Fruit fly (Drosophila melanogaster) whole organism, wandering third instar larva: Measurements from ENCODE around the gene CG12971.
A peak's percentile ranks its signal among the peaks of the same experiment; 100 is the strongest.

Experiments used
- Abd-B ChIP-seq: fragments of >200 bp; optimal IDR thresholded peaks from 2 replicates; lab custom pipeline; 2017; ENCODE audit warnings: missing biosample characterization, missing genetic modification characterization
- CG32264 ChIP-seq: fragments of 200-800 bp; sonication (Bioruptor generic); optimal IDR thresholded peaks from 2 replicates; lab custom pipeline; 2016; ENCODE audit warnings: missing biosample characterization, missing genetic modification characterization
- CG9705 ChIP-seq: fragments of 200-800 bp; sonication (Bioruptor generic); optimal IDR thresholded peaks from 2 replicates; lab custom pipeline; 2018; ENCODE audit warnings: missing biosample characterization, mild to moderate bottlenecking, missing genetic modification characterization
- CrebA ChIP-seq: fragments of 200-800 bp; sonication (Bioruptor generic); optimal IDR thresholded peaks from 2 replicates; lab custom pipeline; 2016; ENCODE audit warnings: missing biosample characterization, mild to moderate bottlenecking, missing genetic modification characterization, borderline replicate concordance
- Dfd ChIP-seq: fragments of >200 bp; optimal IDR thresholded peaks from 2 replicates; lab custom pipeline; 2017; ENCODE audit warnings: missing biosample characterization, missing genetic modification characterization
- Dif ChIP-seq: fragments of 200-275, 200-300 bp; sonication (Bioruptor generic); optimal IDR thresholded peaks from 2 replicates; lab custom pipeline; 2018; ENCODE audit warnings: missing biosample characterization, missing genetic modification characterization; ENCODE audit not compliant: partially characterized antibody
- HLH106 ChIP-seq: fragments of 200-800 bp; optimal IDR thresholded peaks from 3 replicates; lab custom pipeline; 2019; ENCODE audit warnings: missing biosample characterization, mild to moderate bottlenecking, missing genetic modification characterization, moderate library complexity
- Hnf4 ChIP-seq: fragments of 200-800 bp; sonication (Bioruptor generic); optimal IDR thresholded peaks from 2 replicates; lab custom pipeline; 2016; ENCODE audit warnings: missing biosample characterization, mild to moderate bottlenecking, missing genetic modification characterization
- Hr78 ChIP-seq: fragments of >200 bp; optimal IDR thresholded peaks from 2 replicates; lab custom pipeline; 2017; ENCODE audit warnings: missing biosample characterization, missing genetic modification characterization
- Hr83 ChIP-seq: fragments of 200-300 bp; sonication (Bioruptor generic); optimal IDR thresholded peaks from 2 replicates; lab custom pipeline; 2016; ENCODE audit warnings: missing biosample characterization, mild to moderate bottlenecking, missing genetic modification characterization, moderate library complexity; ENCODE audit not compliant: poor library complexity, severe bottlenecking
- Jra ChIP-seq: sonication (Bioruptor generic); optimal IDR thresholded peaks from 2 replicates; lab custom pipeline; 2016; ENCODE audit warnings: missing biosample characterization, missing genetic modification characterization
- Mio ChIP-seq: sonication (Bioruptor generic); optimal IDR thresholded peaks from 2 replicates; lab custom pipeline; 2016; ENCODE audit warnings: missing biosample characterization, missing genetic modification characterization
- Myc ChIP-seq: fragments of >200 bp; optimal IDR thresholded peaks from 2 replicates; lab custom pipeline; 2017
- N ChIP-seq: fragments of >200 bp; optimal IDR thresholded peaks from 2 replicates; lab custom pipeline; 2018; ENCODE audit warnings: missing biosample characterization, missing external identifiers, missing genetic modification characterization
- OdsH ChIP-seq: fragments of 200-800 bp; sonication (Bioruptor generic); optimal IDR thresholded peaks from 2 replicates; lab custom pipeline; 2016; ENCODE audit warnings: missing biosample characterization, mild to moderate bottlenecking, missing genetic modification characterization
- Rel ChIP-seq, 2 experiments: fragments of 200-800 bp; sonication (Bioruptor generic) in 1 of 2; optimal IDR thresholded peaks; 2 replicates in 1 of 2; 3 replicates in 1 of 2; lab custom pipeline; 2016 to 2019; ENCODE audit warnings: mild to moderate bottlenecking in 2 of 2, missing biosample characterization in 2 of 2, missing genetic modification characterization in 2 of 2, moderate library complexity in 1 of 2
- Sp1 ChIP-seq: fragments of 200-800 bp; sonication (Bioruptor generic); optimal IDR thresholded peaks from 3 replicates; lab custom pipeline; 2019; ENCODE audit warnings: missing biosample characterization, mild to moderate bottlenecking, missing genetic modification characterization, moderate library complexity
- Vsx2 ChIP-seq: fragments of 200-300, 225-300 bp; sonication (Bioruptor generic); optimal IDR thresholded peaks from 2 replicates; lab custom pipeline; 2018; ENCODE audit warnings: missing biosample characterization, missing genetic modification characterization; ENCODE audit not compliant: partially characterized antibody
- br ChIP-seq: fragments of 200-800 bp; sonication (Bioruptor generic); optimal IDR thresholded peaks from 2 replicates; lab custom pipeline; 2016; ENCODE audit warnings: missing biosample characterization, missing genetic modification characterization
- dl ChIP-seq, 2 experiments: fragments of 175-275, 200-275 bp in 1 of 2; fragments of 200-275 bp in 1 of 2; sonication (Bioruptor generic); optimal IDR thresholded peaks; lab custom pipeline; 2018; ENCODE audit warnings: mild to moderate bottlenecking in 2 of 2, missing biosample characterization in 2 of 2, missing genetic modification characterization in 2 of 2, moderate library complexity in 2 of 2; ENCODE audit not compliant: partially characterized antibody in 2 of 2, insufficient read depth in 1 of 2
- dsf ChIP-seq: sonication (Bioruptor generic); optimal IDR thresholded peaks from 2 replicates; lab custom pipeline; 2016; ENCODE audit warnings: missing biosample characterization, missing genetic modification characterization, borderline replicate concordance
- foxo ChIP-seq, 2 experiments: fragments of 200-800 bp; sonication (Bioruptor generic); optimal IDR thresholded peaks; 2 replicates in 1 of 2; 3 replicates in 1 of 2; lab custom pipeline; 2016 to 2017; ENCODE audit warnings: missing biosample characterization in 2 of 2, missing genetic modification characterization in 2 of 2
- fru ChIP-seq: fragments of 200-800 bp; sonication (Bioruptor generic); optimal IDR thresholded peaks from 3 replicates; lab custom pipeline; 2016; ENCODE audit warnings: missing biosample characterization, mild to moderate bottlenecking, missing genetic modification characterization
- h ChIP-seq: fragments of 200-800 bp; sonication (Bioruptor generic); optimal IDR thresholded peaks from 3 replicates; lab custom pipeline; 2016; ENCODE audit warnings: missing biosample characterization, mild to moderate bottlenecking, missing genetic modification characterization
- jim ChIP-seq: fragments of 175-275, 200-325 bp; sonication (Bioruptor generic); optimal IDR thresholded peaks from 2 replicates; lab custom pipeline; 2016; ENCODE audit warnings: missing biosample characterization, mild to moderate bottlenecking, missing genetic modification characterization
- pan ChIP-seq: fragments of >200 bp; optimal IDR thresholded peaks from 2 replicates; lab custom pipeline; 2017
- psq ChIP-seq: fragments of 200-800 bp; sonication (Bioruptor generic); optimal IDR thresholded peaks from 3 replicates; lab custom pipeline; 2017; ENCODE audit warnings: missing biosample characterization, mild to moderate bottlenecking, missing genetic modification characterization, moderate library complexity
- rgr ChIP-seq: fragments of 200-800 bp; sonication (Bioruptor generic); optimal IDR thresholded peaks from 3 replicates; lab custom pipeline; 2016; ENCODE audit warnings: missing biosample characterization, mild to moderate bottlenecking, missing genetic modification characterization
- sage ChIP-seq: fragments of 200-800 bp; sonication (Bioruptor generic); optimal IDR thresholded peaks from 2 replicates; lab custom pipeline; 2016; ENCODE audit warnings: missing biosample characterization, mild to moderate bottlenecking, missing genetic modification characterization
- sv ChIP-seq: fragments of 200-800 bp; sonication (Bioruptor generic); optimal IDR thresholded peaks from 3 replicates; lab custom pipeline; 2016; ENCODE audit warnings: missing biosample characterization, missing genetic modification characterization
- tai ChIP-seq: sonication (Bioruptor generic); optimal IDR thresholded peaks from 2 replicates; lab custom pipeline; 2016; ENCODE audit warnings: missing biosample characterization, missing genetic modification characterization
- woc ChIP-seq: sonication (Bioruptor generic); optimal IDR thresholded peaks from 2 replicates; lab custom pipeline; 2016; ENCODE audit warnings: missing biosample characterization, mild to moderate bottlenecking, missing genetic modification characterization

The CG12971 gene

DNA sequence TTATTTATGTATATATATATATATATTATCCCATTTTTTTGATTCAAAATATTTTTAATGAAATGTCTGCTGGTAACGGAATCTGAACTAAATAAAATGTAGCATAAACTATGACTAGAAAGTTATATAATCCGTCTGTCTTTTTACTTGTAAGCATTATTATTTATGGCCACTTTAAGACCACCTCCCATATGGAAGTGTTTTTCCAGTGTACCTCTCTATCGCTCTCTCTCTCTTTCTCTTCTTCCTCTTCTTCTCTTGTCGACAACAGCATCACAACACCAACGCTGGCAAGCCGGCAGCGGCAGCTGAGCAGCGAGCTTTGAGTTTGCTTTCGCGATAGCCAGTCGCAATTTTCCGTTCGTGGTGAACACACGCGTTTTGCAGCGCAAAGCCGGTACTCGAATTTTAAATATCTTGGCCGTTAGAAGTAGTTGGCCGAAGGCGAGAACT is 25.9 kb upstream of the CG12971 start, which contains the start of gene rgn (continued):
- TF ChIP-seq dsf (GFP tag; lab: Kevin White, UChicago) (no peak), Sp1 (GFP tag; lab: Kevin White, UChicago) (peak; percentile 88), foxo (GFP tag; optimal IDR thresholded peaks at IDR 0.05; lab: Kevin White, UChicago) (peak in 1 of 2 experiments; percentile 86), Hr83 (peak; percentile 53), dl (GFP tag; optimal IDR thresholded peaks at IDR 0.05; lab: Kevin White, UChicago; ENCODE audit: insufficient read depth in 1 of 2, partially characterized antibody in 2 of 2) (peak; percentile 6 to 8), HLH106 (tag; lab: Kevin White, UChicago) (peak; percentile 84), fru (GFP tag; lab: Kevin White, UChicago) (peak; percentile 71), sv (GFP tag; lab: Kevin White, UChicago) (no peak), Abd-B (GFP tag; lab: Kevin White, UChicago) (no peak), rgr (peak; percentile 83), OdsH (GFP tag; lab: Kevin White, UChicago) (peak; percentile 81), psq (GFP tag; lab: Kevin White, UChicago) (peak; percentile 86)
- TF ChIP-seq, all 38 proteins: peak for 22

DNA sequence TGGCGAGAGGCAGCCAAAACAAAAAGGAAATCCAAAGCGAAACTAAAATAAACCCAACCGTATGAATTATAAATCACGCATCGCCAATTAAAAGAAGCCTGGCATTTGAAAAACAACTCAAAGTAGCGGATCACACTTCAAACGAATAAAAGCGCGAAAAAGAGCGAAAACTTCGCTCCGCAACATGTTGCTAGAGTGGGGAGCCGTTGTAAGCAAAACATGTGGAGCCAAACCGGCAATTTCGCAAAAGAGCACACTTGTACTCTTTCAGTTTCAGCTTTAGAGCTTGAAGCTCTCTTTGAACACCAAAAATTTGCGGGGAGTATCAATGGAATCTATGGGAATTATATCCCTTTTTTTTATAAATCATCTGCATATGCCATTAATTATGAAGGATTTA is 25.5 kb upstream of the CG12971 start:
- TF ChIP-seq Dif (GFP tag; lab: Kevin White, UChicago): peak; percentile 47
- no peak for TF ChIP-seq Dfd (GFP tag; lab: Kevin White, UChicago)
- peak; percentile 40 to 54 for TF ChIP-seq dl (GFP tag; optimal IDR thresholded peaks at IDR 0.05; lab: Kevin White, UChicago; ENCODE audit: insufficient read depth in 1 of 2, partially characterized antibody in 2 of 2)
- no peak for TF ChIP-seq foxo (GFP tag; optimal IDR thresholded peaks at IDR 0.05; lab: Kevin White, UChicago)

DNA sequence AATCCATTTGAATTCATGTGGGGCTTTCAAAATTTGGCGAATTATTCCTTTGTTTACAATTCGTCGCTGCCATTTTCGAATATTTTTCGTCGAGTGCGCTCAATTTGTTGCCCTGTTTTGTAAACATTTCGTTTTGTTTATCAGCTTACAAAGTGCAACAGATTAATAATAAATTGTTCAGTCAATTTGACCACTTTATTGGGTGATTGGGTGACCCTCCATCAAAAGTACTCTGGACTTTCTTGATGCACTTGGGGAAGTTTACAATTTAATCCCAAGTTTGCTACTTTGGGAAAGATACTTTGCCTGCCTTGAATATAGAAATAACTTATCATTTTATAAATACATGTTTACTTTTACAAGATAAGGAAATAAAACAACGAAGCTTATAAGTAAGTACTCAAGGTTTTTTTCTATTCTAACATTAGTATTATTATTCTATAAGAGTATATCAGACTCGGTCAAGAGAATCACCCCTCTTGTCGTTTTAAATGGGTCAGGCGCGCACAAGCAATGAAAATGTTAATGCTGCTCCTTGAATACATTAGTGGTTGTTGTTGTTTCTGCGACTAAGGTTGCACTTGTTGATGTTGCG is 24.4 kb upstream of the CG12971 start:
- no peak for TF ChIP-seq Hnf4 (GFP tag; lab: Kevin White, UChicago)
- TF ChIP-seq rgr: no peak
- no peak for TF ChIP-seq Rel (GFP tag; optimal IDR thresholded peaks at IDR 0.05; lab: Kevin White, UChicago)
- no peak for TF ChIP-seq Rel (tag; optimal IDR thresholded peaks at IDR 0.05; lab: Kevin White, UChicago)
- TF ChIP-seq Myc (lab: Kevin White, UChicago): no peak
- no peak for TF ChIP-seq sage
- no peak for TF ChIP-seq br (GFP tag; lab: Kevin White, UChicago)
- no peak for TF ChIP-seq Abd-B (GFP tag; lab: Kevin White, UChicago)
- TF ChIP-seq woc (GFP tag; lab: Kevin White, UChicago): no peak
- no peak for TF ChIP-seq h
- no peak for TF ChIP-seq CrebA (GFP tag; lab: Kevin White, UChicago)
- TF ChIP-seq dl (GFP tag; optimal IDR thresholded peaks at IDR 0.05; lab: Kevin White, UChicago; ENCODE audit: insufficient read depth in 1 of 2, partially characterized antibody in 2 of 2): no peak
- TF ChIP-seq foxo (GFP tag; optimal IDR thresholded peaks at IDR 0.05; lab: Kevin White, UChicago): no peak
- no peak for TF ChIP-seq Dfd (GFP tag; lab: Kevin White, UChicago)
- TF ChIP-seq fru (GFP tag; lab: Kevin White, UChicago): no peak
- no peak for TF ChIP-seq Dif (GFP tag; lab: Kevin White, UChicago)
- TF ChIP-seq Jra (GFP tag; lab: Kevin White, UChicago): no peak
- no peak for TF ChIP-seq tai
- no peak for TF ChIP-seq Mio (GFP tag; lab: Kevin White, UChicago)

DNA sequence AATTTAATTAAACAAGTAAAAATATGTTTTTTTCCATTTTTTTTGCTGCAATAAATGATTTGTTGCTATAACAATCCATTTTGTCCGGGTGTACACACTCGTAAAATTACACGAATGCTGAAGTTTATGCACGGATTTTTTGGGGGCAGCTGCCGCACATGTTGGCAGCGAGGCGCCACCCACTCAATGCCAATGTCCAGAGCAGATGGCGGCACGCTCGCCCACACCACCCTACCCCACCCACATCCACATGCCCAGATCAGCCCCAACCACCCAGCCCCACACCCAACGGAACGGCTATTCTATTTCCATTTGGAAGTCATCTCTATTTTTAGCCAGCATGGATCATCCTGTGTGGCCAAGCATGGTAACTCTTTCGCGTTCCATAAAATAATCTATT is 23.8 kb upstream of the CG12971 start:
- TF ChIP-seq br (GFP tag; lab: Kevin White, UChicago): no peak
- no peak for TF ChIP-seq woc (GFP tag; lab: Kevin White, UChicago)
- TF ChIP-seq jim (GFP tag; lab: Kevin White, UChicago): no peak
- no peak for TF ChIP-seq CG9705 (GFP tag; lab: Kevin White, UChicago)
- TF ChIP-seq Hnf4 (GFP tag; lab: Kevin White, UChicago): no peak
- TF ChIP-seq pan: no peak
- TF ChIP-seq Mio (GFP tag; lab: Kevin White, UChicago): no peak
- no peak for TF ChIP-seq Vsx2 (GFP tag; lab: Kevin White, UChicago)
- no peak for TF ChIP-seq CG32264 (GFP tag; lab: Kevin White, UChicago)
- no peak for TF ChIP-seq Hr78 (GFP tag; lab: Kevin White, UChicago)
- no peak for TF ChIP-seq N (GFP tag; lab: Kevin White, UChicago)
- TF ChIP-seq foxo (GFP tag; optimal IDR thresholded peaks at IDR 0.05; lab: Kevin White, UChicago): no peak
- TF ChIP-seq Jra (GFP tag; lab: Kevin White, UChicago): no peak
- TF ChIP-seq Sp1 (GFP tag; lab: Kevin White, UChicago): no peak
